Fruit fly (Drosophila melanogaster) whole organism, embryonic: ENCODE data around the gene me31B.

Experiments
- Asciz ChIP-seq: fragments of 200-800 bp; sonication (Bioruptor generic); optimal IDR thresholded peaks from 2 replicates; lab custom pipeline; 2017; ENCODE audit warnings: missing biosample characterization, mild to moderate bottlenecking, missing genetic modification characterization, missing genetic modification reagents
- CG10654 ChIP-seq: fragments of 200-800 bp; sonication (Bioruptor generic); optimal IDR thresholded peaks from 2 replicates; lab custom pipeline; 2016; ENCODE audit warnings: missing biosample characterization, missing genetic modification characterization
- CG11504 ChIP-seq: fragments of 200-800 bp; sonication (Bioruptor generic); optimal IDR thresholded peaks from 3 replicates; lab custom pipeline; 2019; ENCODE audit warnings: missing biosample characterization, mild to moderate bottlenecking, missing genetic modification characterization, moderate library complexity
- CG12236 ChIP-seq: fragments of 200-800 bp; sonication (Bioruptor generic); optimal IDR thresholded peaks from 2 replicates; lab custom pipeline; 2016; ENCODE audit warnings: missing biosample characterization, missing genetic modification characterization
- CG1233 ChIP-seq: fragments of 200-800 bp; sonication (Bioruptor generic); optimal IDR thresholded peaks from 4 replicates; lab custom pipeline; 2018; ENCODE audit warnings: missing biosample characterization, mild to moderate bottlenecking, missing genetic modification characterization
- CG13624 ChIP-seq: fragments of 200-800 bp; sonication (Bioruptor generic); optimal IDR thresholded peaks from 2 replicates; lab custom pipeline; 2016; ENCODE audit warnings: missing biosample characterization, missing genetic modification characterization
- CG14014 ChIP-seq: fragments of 200-800 bp; sonication (Bioruptor generic); IDR thresholded peaks from 2 replicates; pipeline ENCODE4 v1.3.6; 2022; ENCODE audit warnings: missing biosample characterization, missing genetic modification characterization
- CG15269 ChIP-seq: fragments of 200-800 bp; sonication (Bioruptor generic); optimal IDR thresholded peaks from 2 replicates; lab custom pipeline; 2018; ENCODE audit warnings: missing biosample characterization, mild to moderate bottlenecking, missing genetic modification characterization, moderate library complexity
- CG15696 ChIP-seq: fragments of 200-800 bp; sonication (Bioruptor generic); optimal IDR thresholded peaks from 2 replicates; lab custom pipeline; 2019; ENCODE audit warnings: missing biosample characterization, mild to moderate bottlenecking, missing genetic modification characterization, moderate library complexity
- CG2712 ChIP-seq: fragments of 200-800 bp; optimal IDR thresholded peaks from 3 replicates; lab custom pipeline; 2019; ENCODE audit warnings: missing biosample characterization, mild to moderate bottlenecking, missing genetic modification characterization, moderate library complexity
- CG30020 ChIP-seq: fragments of 200-800 bp; optimal IDR thresholded peaks from 2 replicates; lab custom pipeline; 2019; ENCODE audit warnings: missing biosample characterization, mild to moderate bottlenecking, missing genetic modification characterization, moderate library complexity
- CG32532 ChIP-seq: fragments of 200-800 bp; sonication (Bioruptor generic); IDR thresholded peaks from 2 replicates; pipeline ENCODE4 v1.3.6; 2022; ENCODE audit warnings: missing biosample characterization, missing genetic modification characterization
- CG3847 ChIP-seq: fragments of 200-800 bp; sonication (Bioruptor generic); IDR thresholded peaks from 2 replicates; pipeline ENCODE4 v1.3.6; 2022; ENCODE audit warnings: missing biosample characterization, missing genetic modification characterization
- CG4617 ChIP-seq: fragments of 200-800 bp; sonication (Bioruptor generic); optimal IDR thresholded peaks from 3 replicates; lab custom pipeline; 2016; ENCODE audit warnings: missing biosample characterization, missing genetic modification characterization, borderline replicate concordance
- CG5953 ChIP-seq: fragments of 200-800 bp; sonication (Bioruptor generic); IDR thresholded peaks from 2 replicates; pipeline ENCODE4 v1.3.6; 2022; ENCODE audit warnings: missing biosample characterization, missing genetic modification characterization
- CG7786 ChIP-seq: fragments of 200-800 bp; sonication (Bioruptor generic); optimal IDR thresholded peaks from 2 replicates; lab custom pipeline; 2016; ENCODE audit warnings: missing biosample characterization, missing genetic modification characterization
- CG7928 ChIP-seq: fragments of 200-800 bp; sonication (Bioruptor generic); optimal IDR thresholded peaks from 2 replicates; lab custom pipeline; 2017; ENCODE audit warnings: missing biosample characterization, mild to moderate bottlenecking, missing genetic modification characterization
- CG7987 ChIP-seq: fragments of 200-800 bp; sonication (Bioruptor generic); optimal IDR thresholded peaks from 2 replicates; lab custom pipeline; 2018; ENCODE audit warnings: missing biosample characterization, mild to moderate bottlenecking, missing genetic modification characterization, moderate library complexity
- CG8281 ChIP-seq: fragments of 200-800 bp; sonication (Bioruptor generic); optimal IDR thresholded peaks from 2 replicates; lab custom pipeline; 2018; ENCODE audit warnings: missing biosample characterization, mild to moderate bottlenecking, missing genetic modification characterization, moderate library complexity
- CG8478 ChIP-seq: fragments of >200 bp; optimal IDR thresholded peaks from 2 replicates; lab custom pipeline; 2018
- Camta ChIP-seq: fragments of 200-800 bp; sonication (Bioruptor generic); optimal IDR thresholded peaks from 2 replicates; lab custom pipeline; 2016; ENCODE audit warnings: missing biosample characterization, missing genetic modification characterization
- GATAe ChIP-seq: fragments of 200-800 bp; sonication (Bioruptor generic); conservative IDR thresholded peaks from 2 replicates; pipeline ENCODE4 v1.3.6; 2022; ENCODE audit warnings: missing biosample characterization, missing genetic modification characterization
- Gsc ChIP-seq: fragments of 200-800 bp; sonication (Bioruptor generic); IDR thresholded peaks from 2 replicates; pipeline ENCODE4 v1.3.6; 2022; ENCODE audit warnings: missing biosample characterization, missing genetic modification characterization
- Gug ChIP-seq: fragments of 200-800 bp; sonication (Bioruptor generic); IDR thresholded peaks from 4 replicates; pipeline ENCODE4 v1.3.6; 2022; ENCODE audit warnings: missing biosample characterization, missing genetic modification characterization
- HmgZ ChIP-seq: fragments of 200-800 bp; sonication (Bioruptor generic); optimal IDR thresholded peaks from 2 replicates; lab custom pipeline; 2018; ENCODE audit warnings: missing biosample characterization, mild to moderate bottlenecking, missing genetic modification characterization
- Stat92E ChIP-seq, 3 experiments: fragments of >200 bp in 2 of 3; fragments of 200-800 bp in 1 of 3; sonication (Bioruptor generic) in 1 of 3; optimal IDR thresholded peaks; 2 replicates each; lab custom pipeline; 2017 to 2019; ENCODE audit warnings: missing biosample characterization in 3 of 3, missing genetic modification characterization in 3 of 3, mild to moderate bottlenecking in 1 of 3, moderate library complexity in 1 of 3
- abd-A ChIP-seq: fragments of 200-800 bp; sonication (Bioruptor generic); optimal IDR thresholded peaks from 3 replicates; lab custom pipeline; 2019; ENCODE audit warnings: missing biosample characterization, mild to moderate bottlenecking, missing genetic modification characterization, moderate library complexity
- ap ChIP-seq: fragments of 200-800 bp; sonication (Bioruptor generic); IDR thresholded peaks from 2 replicates; pipeline ENCODE4 v1.3.6; 2022; ENCODE audit warnings: missing biosample characterization, missing genetic modification characterization
- ato ChIP-seq: fragments of 200-800 bp; sonication (Bioruptor generic); IDR thresholded peaks from 2 replicates; pipeline ENCODE4 v1.3.6; 2022; ENCODE audit warnings: missing biosample characterization, missing genetic modification characterization; ENCODE audit not compliant: partially characterized antibody
- cad ChIP-seq: fragments of >200 bp; optimal IDR thresholded peaks from 2 replicates; lab custom pipeline; 2017; ENCODE audit warnings: missing biosample characterization, missing genetic modification characterization
- crc ChIP-seq: fragments of 200-800 bp; sonication (Bioruptor generic); optimal IDR thresholded peaks from 2 replicates; lab custom pipeline; 2016; ENCODE audit warnings: missing biosample characterization, missing genetic modification characterization
- croc ChIP-seq: fragments of 200-800 bp; sonication (Bioruptor generic); conservative IDR thresholded peaks from 3 replicates; pipeline ENCODE4 v1.3.6; 2022; ENCODE audit warnings: missing biosample characterization, missing genetic modification characterization
- dan ChIP-seq: fragments of 200-800 bp; sonication (Bioruptor generic); IDR thresholded peaks from 2 replicates; pipeline ENCODE4 v1.3.6; 2022; ENCODE audit warnings: missing biosample characterization, missing genetic modification characterization
- dati ChIP-seq: fragments of 200-800 bp; sonication (Bioruptor generic); IDR thresholded peaks from 2 replicates; pipeline ENCODE4 v1.3.6; 2022; ENCODE audit warnings: missing biosample characterization, missing genetic modification characterization
- eyg ChIP-seq: fragments of 200-800 bp; sonication (Bioruptor generic); optimal IDR thresholded peaks from 3 replicates; lab custom pipeline; 2016; ENCODE audit warnings: missing biosample characterization, missing genetic modification characterization
- fru ChIP-seq: fragments of >200 bp; optimal IDR thresholded peaks from 2 replicates; lab custom pipeline; 2017
- gfzf ChIP-seq: fragments of 200-800 bp; sonication (Bioruptor generic); optimal IDR thresholded peaks from 2 replicates; lab custom pipeline; 2016; ENCODE audit warnings: missing biosample characterization, mild to moderate bottlenecking, missing genetic modification characterization, moderate library complexity
- hbn ChIP-seq: fragments of 200-800 bp; sonication (Bioruptor generic); IDR thresholded peaks from 2 replicates; pipeline ENCODE4 v1.3.6; 2022; ENCODE audit warnings: missing biosample characterization, missing genetic modification characterization; ENCODE audit not compliant: partially characterized antibody
- insv ChIP-seq, 2 experiments: fragments of 200-800 bp; sonication (Bioruptor generic); optimal IDR thresholded peaks; 3 replicates each; lab custom pipeline; 2016 to 2018; ENCODE audit warnings: missing biosample characterization in 2 of 2, missing genetic modification characterization in 2 of 2
- pan ChIP-seq, 4 experiments: fragments of >200 bp in 3 of 4; fragments of 200-800 bp in 1 of 4; sonication (Bioruptor generic) in 1 of 4; optimal IDR thresholded peaks in 3 of 4; IDR thresholded peaks in 1 of 4; 2 replicates each; pipeline versions ENCODE4 v1.3.6 to Lab custom; 2017 to 2022; ENCODE audit warnings: missing biosample characterization in 2 of 4, missing genetic modification characterization in 2 of 4, mixed read lengths in 1 of 4
- pfk ChIP-seq: fragments of 200-800 bp; sonication (Bioruptor generic); optimal IDR thresholded peaks from 2 replicates; lab custom pipeline; 2018; ENCODE audit warnings: missing biosample characterization, mild to moderate bottlenecking, missing genetic modification characterization, moderate library complexity
- phol ChIP-seq: fragments of 200-800 bp; sonication (Bioruptor generic); optimal IDR thresholded peaks from 3 replicates; lab custom pipeline; 2018; ENCODE audit warnings: missing biosample characterization, mild to moderate bottlenecking, missing genetic modification characterization, moderate library complexity
- prd ChIP-seq, 3 experiments: fragments of >200 bp in 2 of 3; fragments of 200-800 bp in 1 of 3; sonication (Bioruptor generic) in 1 of 3; optimal IDR thresholded peaks in 2 of 3; IDR thresholded peaks in 1 of 3; 2 replicates in 2 of 3; 3 replicates in 1 of 3; pipeline versions ENCODE4 v1.3.6 to Lab custom; 2017 to 2022; ENCODE audit warnings: missing biosample characterization in 1 of 3, missing genetic modification characterization in 1 of 3
- pros ChIP-seq: fragments of 200-800 bp; sonication (Bioruptor generic); optimal IDR thresholded peaks from 3 replicates; lab custom pipeline; 2019; ENCODE audit warnings: missing biosample characterization, mild to moderate bottlenecking, missing genetic modification characterization, moderate library complexity
- repo ChIP-seq: fragments of 200-800 bp; sonication (Bioruptor generic); optimal IDR thresholded peaks from 2 replicates; lab custom pipeline; 2016; ENCODE audit warnings: missing biosample characterization, missing genetic modification characterization
- salm ChIP-seq: fragments of 200-800 bp; sonication (Bioruptor generic); optimal IDR thresholded peaks from 2 replicates; lab custom pipeline; 2018; ENCODE audit warnings: missing biosample characterization, mild to moderate bottlenecking, missing genetic modification characterization
- scrt ChIP-seq: fragments of 200-800 bp; sonication (Bioruptor generic); optimal IDR thresholded peaks from 2 replicates; lab custom pipeline; 2018; ENCODE audit warnings: missing biosample characterization, mild to moderate bottlenecking, missing genetic modification characterization, moderate library complexity
- sob ChIP-seq: fragments of 200-800 bp; sonication (Bioruptor generic); IDR thresholded peaks from 2 replicates; pipeline ENCODE4 v1.3.6; 2022; ENCODE audit warnings: missing biosample characterization, missing genetic modification characterization
- stc ChIP-seq: fragments of 200-800 bp; sonication (Bioruptor generic); IDR thresholded peaks from 2 replicates; pipeline ENCODE4 v1.3.6; 2022; ENCODE audit warnings: missing biosample characterization, missing genetic modification characterization
- trh ChIP-seq: fragments of 200-800 bp; sonication (Bioruptor generic); optimal IDR thresholded peaks from 2 replicates; lab custom pipeline; 2016; ENCODE audit warnings: missing biosample characterization, missing genetic modification characterization

The me31B gene

dm6 chr2L:10261774-10262173 is 22.6 kb downstream of the me31B start:
- TF ChIP-seq CG3847 (GFP tag; lab: Robert Waterston, UW) (no peak), ap (GFP tag; lab: Robert Waterston, UW) (no peak), eyg (GFP tag; lab: Kevin White, UChicago) (no peak), CG12236 (GFP tag; lab: Kevin White, UChicago) (no peak), pfk (GFP tag; lab: Kevin White, UChicago) (no peak), cad (GFP tag; lab: Kevin White, UChicago) (no peak), Camta (GFP tag; lab: Kevin White, UChicago) (no peak), salm (tag; lab: Kevin White, UChicago) (no peak), Gsc (no peak), abd-A (tag; lab: Kevin White, UChicago) (no peak), Asciz (GFP tag; lab: Kevin White, UChicago) (no peak), CG13624 (GFP tag; lab: Kevin White, UChicago) (no peak), CG15696 (tag; lab: Kevin White, UChicago) (no peak), CG1233 (no peak), HmgZ (tag; lab: Kevin White, UChicago) (no peak)

- TF ChIP-seq ato (GFP tag; lab: Robert Waterston, UW): no peak
- TF ChIP-seq CG5953 (GFP tag; lab: Robert Waterston, UW): no peak
- no peak for TF ChIP-seq crc (GFP tag; lab: Kevin White, UChicago)
- no peak for TF ChIP-seq trh (GFP tag; lab: Kevin White, UChicago)
- no peak for TF ChIP-seq insv (GFP tag; optimal IDR thresholded peaks at IDR 0.05; lab: Kevin White, UChicago)
- TF ChIP-seq pan (optimal IDR thresholded peaks at IDR 0.05; lab: Kevin White, UChicago): no peak
- TF ChIP-seq pan (GFP tag; optimal IDR thresholded peaks at IDR 0.05 in 1 of 2, IDR thresholded peaks at IDR 0.05 in 1 of 2): no peak
- no peak for TF ChIP-seq repo
- no peak for TF ChIP-seq CG32532 (GFP tag; lab: Robert Waterston, UW)
- TF ChIP-seq prd (optimal IDR thresholded peaks at IDR 0.05; lab: Kevin White, UChicago): no peak
- TF ChIP-seq prd (GFP tag; IDR thresholded peaks at IDR 0.05; lab: Robert Waterston, UW): 0 out of 3 replicates have a peak, but pooled peaks have one; percentile 7
- TF ChIP-seq phol: peak; percentile 21
- TF ChIP-seq pros (GFP tag; lab: Kevin White, UChicago): no peak
- no peak for TF ChIP-seq fru (lab: Kevin White, UChicago)
- no peak for TF ChIP-seq CG15269 (tag; lab: Kevin White, UChicago)
- TF ChIP-seq stc (GFP tag; lab: Robert Waterston, UW): no peak
- TF ChIP-seq sob (GFP tag; lab: Robert Waterston, UW): no peak
- TF ChIP-seq CG8281 (tag; lab: Kevin White, UChicago): no peak
- no peak for TF ChIP-seq scrt (GFP tag; lab: Kevin White, UChicago)
- peak; percentile 20 for TF ChIP-seq CG2712 (tag; lab: Kevin White, UChicago)
- peak; percentile 62 for TF ChIP-seq CG4617 (GFP tag; lab: Kevin White, UChicago)
- no peak for TF ChIP-seq gfzf (GFP tag; lab: Kevin White, UChicago)
- no peak for TF ChIP-seq CG3847 (GFP tag; lab: Robert Waterston, UW)
- no peak for TF ChIP-seq CG14014 (GFP tag; lab: Robert Waterston, UW)
- no peak for TF ChIP-seq CG7786 (GFP tag; lab: Kevin White, UChicago)
- peak; percentile 63 for TF ChIP-seq CG7928 (GFP tag; lab: Kevin White, UChicago)
- TF ChIP-seq dati: no peak
- TF ChIP-seq pfk (GFP tag; lab: Kevin White, UChicago): peak; percentile 92
- TF ChIP-seq CG7987 (GFP tag; lab: Kevin White, UChicago): no peak
- no peak for TF ChIP-seq Stat92E (GFP tag; optimal IDR thresholded peaks at IDR 0.05; lab: Kevin White, UChicago)
- TF ChIP-seq CG8478 (lab: Kevin White, UChicago): no peak
- no peak for TF ChIP-seq CG11504 (tag; lab: Kevin White, UChicago)
- no peak for TF ChIP-seq croc
- no peak for TF ChIP-seq hbn
- peak; percentile 98 for TF ChIP-seq CG30020 (tag; lab: Kevin White, UChicago)
- no peak for TF ChIP-seq GATAe (GFP tag; lab: Robert Waterston, UW)
- no peak for TF ChIP-seq dan (GFP tag; lab: Robert Waterston, UW)
- TF ChIP-seq Gug (GFP tag; lab: Robert Waterston, UW): no peak
- TF ChIP-seq CG10654 (GFP tag; lab: Kevin White, UChicago): no peak
Observed at dm6 chr2L:10263343-10263744, 24.2 kb downstream of the me31B start, which contains the start of gene Rsf1. TSS of gene Rsf1 (minus strand) at chr2L:10263554.
